Worm (Caenorhabditis elegans) whole organism, L1 larva: ENCODE measurements around the gene F44F4.9.
A peak's percentile ranks its signal among the peaks of the same experiment; 100 is the strongest.

Experiments used
- F16B12.6 ChIP-seq: fragments of 150-350 bp; optimal IDR thresholded peaks from 2 replicates; lab custom pipeline; 2014; ENCODE audit warnings: missing biosample characterization, missing genetic modification characterization
- aha-1 ChIP-seq: fragments of 150-350 bp; optimal IDR thresholded peaks from 2 replicates; lab custom pipeline; 2014; ENCODE audit warnings: missing biosample characterization, missing genetic modification characterization
- alr-1 ChIP-seq: fragments of 200-800 bp; sonication (Bioruptor generic); optimal IDR thresholded peaks from 2 replicates; lab custom pipeline; 2018; ENCODE audit warnings: borderline replicate concordance, mild to moderate bottlenecking, missing genetic modification characterization, missing compliant biosample characterization
- ama-1 ChIP-seq: fragments of 150-350 bp; optimal IDR thresholded peaks from 2 replicates; lab custom pipeline; 2014
- blmp-1 ChIP-seq: fragments of 150-350 bp; optimal IDR thresholded peaks from 2 replicates; lab custom pipeline; 2014; ENCODE audit warnings: missing biosample characterization, missing genetic modification characterization
- ceh-8 ChIP-seq: fragments of 200-800 bp; sonication (Bioruptor generic); optimal IDR thresholded peaks from 2 replicates; lab custom pipeline; 2018; ENCODE audit warnings: mild to moderate bottlenecking, missing genetic modification characterization, moderate library complexity, missing compliant biosample characterization
- ceh-82 ChIP-seq, 3 experiments: fragments of 150-350 bp in 1 of 3; sonication (generic microtip) in 2 of 3; optimal IDR thresholded peaks; 2 replicates each; lab custom pipeline; 2014 to 2017; ENCODE audit warnings: missing biosample characterization in 3 of 3, missing genetic modification characterization in 3 of 3
- ceh-88 ChIP-seq: fragments of 200-800 bp; sonication (Bioruptor generic); IDR thresholded peaks from 2 replicates; pipeline ENCODE4 v1.3.6; 2022; ENCODE audit warnings: missing genetic modification characterization, missing compliant biosample characterization
- ceh-90 ChIP-seq: sonication (generic microtip); optimal IDR thresholded peaks from 2 replicates; lab custom pipeline; 2016; ENCODE audit warnings: missing genetic modification characterization, missing compliant biosample characterization
- dpl-1 ChIP-seq, 3 experiments: fragments of 150-350 bp in 2 of 3; sonication (generic microtip) in 1 of 3; optimal IDR thresholded peaks; 2 replicates each; lab custom pipeline; 2014 to 2017; ENCODE audit warnings: missing biosample characterization in 3 of 3, missing genetic modification characterization in 3 of 3, missing genetic modification reagents in 3 of 3
- dsc-1 ChIP-seq: sonication (generic microtip); optimal IDR thresholded peaks from 2 replicates; lab custom pipeline; 2016; ENCODE audit warnings: mild to moderate bottlenecking, missing genetic modification characterization, missing compliant biosample characterization
- efl-3 ChIP-seq: fragments of 200-800 bp; sonication (Bioruptor generic); optimal IDR thresholded peaks from 2 replicates; lab custom pipeline; 2018; ENCODE audit warnings: mild to moderate bottlenecking, missing genetic modification characterization, missing compliant biosample characterization
- egl-13 ChIP-seq: sonication (generic microtip); optimal IDR thresholded peaks from 2 replicates; lab custom pipeline; 2016; ENCODE audit warnings: missing genotype, missing genetic modification reagents, missing genetic modification characterization, missing compliant biosample characterization
- elt-2 ChIP-seq: sonication (generic microtip); optimal IDR thresholded peaks from 2 replicates; lab custom pipeline; 2016; ENCODE audit warnings: missing genetic modification characterization, mild to moderate bottlenecking, inconsistent platforms, missing compliant biosample characterization, missing genetic modification reagents
- elt-3 ChIP-seq, 6 experiments: fragments of 150-350 bp in 1 of 6; sonication (generic microtip); optimal IDR thresholded peaks; 2 replicates each; lab custom pipeline; 2017 to 2018; ENCODE audit warnings: missing biosample characterization in 6 of 6, missing genetic modification characterization in 6 of 6, inconsistent platforms in 1 of 6
- ets-5 ChIP-seq: fragments of 200-800 bp; sonication (Bioruptor generic); IDR thresholded peaks from 2 replicates; pipeline ENCODE4 v1.3.6; 2022; ENCODE audit warnings: missing genetic modification characterization, missing compliant biosample characterization
- fkh-10 ChIP-seq: sonication (generic microtip); optimal IDR thresholded peaks from 2 replicates; lab custom pipeline; 2017; ENCODE audit warnings: missing biosample characterization, missing genetic modification reagents, missing genetic modification characterization
- fkh-4 ChIP-seq: sonication (generic microtip); optimal IDR thresholded peaks from 2 replicates; lab custom pipeline; 2016; ENCODE audit warnings: missing compliant biosample characterization, missing genetic modification characterization, borderline replicate concordance
- fos-1 ChIP-seq: fragments of 150-350 bp; optimal IDR thresholded peaks from 2 replicates; lab custom pipeline; 2014; ENCODE audit warnings: missing biosample characterization, missing genetic modification characterization
- hlh-4 ChIP-seq: sonication (generic microtip); optimal IDR thresholded peaks from 2 replicates; lab custom pipeline; 2016; ENCODE audit warnings: mild to moderate bottlenecking, missing genetic modification characterization, missing compliant biosample characterization
- hpl-2 ChIP-seq: fragments of 150-350 bp; optimal IDR thresholded peaks from 2 replicates; lab custom pipeline; 2014; ENCODE audit warnings: missing biosample characterization, missing genetic modification reagents, missing genetic modification characterization
- irx-1 ChIP-seq: sonication (generic microtip); optimal IDR thresholded peaks from 2 replicates; lab custom pipeline; 2016; ENCODE audit warnings: missing genetic modification characterization, missing compliant biosample characterization
- jun-1 ChIP-seq: fragments of 150-350 bp; optimal IDR thresholded peaks from 2 replicates; lab custom pipeline; 2014; ENCODE audit warnings: missing biosample characterization, missing genetic modification reagents, missing genetic modification characterization
- lin-13 ChIP-seq: fragments of 150-350 bp; optimal IDR thresholded peaks from 2 replicates; lab custom pipeline; 2014; ENCODE audit warnings: missing biosample characterization, missing genetic modification reagents, missing genetic modification characterization
- lir-3 ChIP-seq: sonication (generic microtip); optimal IDR thresholded peaks from 2 replicates; lab custom pipeline; 2016; ENCODE audit warnings: mild to moderate bottlenecking, missing genetic modification characterization, moderate library complexity, missing compliant biosample characterization; ENCODE audit not compliant: poor library complexity
- mef-2 ChIP-seq: fragments of 150-350 bp; optimal IDR thresholded peaks from 2 replicates; lab custom pipeline; 2014; ENCODE audit warnings: missing biosample characterization, missing genetic modification characterization
- mep-1 ChIP-seq: fragments of 150-350 bp; optimal IDR thresholded peaks from 2 replicates; lab custom pipeline; 2014; ENCODE audit warnings: missing biosample characterization, missing genetic modification characterization
- nhr-11 ChIP-seq: fragments of 150-350 bp; optimal IDR thresholded peaks from 2 replicates; lab custom pipeline; 2014; ENCODE audit warnings: missing biosample characterization, missing genetic modification characterization
- nhr-20 ChIP-seq: sonication (generic microtip); optimal IDR thresholded peaks from 2 replicates; lab custom pipeline; 2016; ENCODE audit warnings: mild to moderate bottlenecking, missing genetic modification characterization, missing compliant biosample characterization
- nhr-237 ChIP-seq: fragments of 150-350 bp; optimal IDR thresholded peaks from 2 replicates; lab custom pipeline; 2014; ENCODE audit warnings: missing biosample characterization, missing genetic modification characterization
- nhr-28 ChIP-seq: fragments of 150-350 bp; optimal IDR thresholded peaks from 2 replicates; lab custom pipeline; 2014; ENCODE audit warnings: missing biosample characterization, missing genetic modification characterization
- nhr-47 ChIP-seq: sonication (generic microtip); optimal IDR thresholded peaks from 2 replicates; lab custom pipeline; 2016; ENCODE audit warnings: mild to moderate bottlenecking, missing genetic modification characterization, moderate library complexity, missing compliant biosample characterization
- nhr-71 ChIP-seq: sonication (generic microtip); optimal IDR thresholded peaks from 2 replicates; lab custom pipeline; 2016; ENCODE audit warnings: mild to moderate bottlenecking, missing genetic modification characterization, moderate library complexity, missing compliant biosample characterization
- nhr-77 ChIP-seq: fragments of 150-350 bp; optimal IDR thresholded peaks from 2 replicates; lab custom pipeline; 2014; ENCODE audit warnings: missing biosample characterization, missing genetic modification characterization
- nhr-90 ChIP-seq: sonication (generic microtip); optimal IDR thresholded peaks from 2 replicates; lab custom pipeline; 2016; ENCODE audit warnings: mild to moderate bottlenecking, missing genetic modification characterization, missing compliant biosample characterization; ENCODE audit not compliant: poor library complexity
- rnt-1 ChIP-seq: sonication (generic microtip); optimal IDR thresholded peaks from 2 replicates; lab custom pipeline; 2016; ENCODE audit warnings: mild to moderate bottlenecking, missing genetic modification characterization, moderate library complexity, missing compliant biosample characterization
- skn-1 ChIP-seq: fragments of 150-350 bp; optimal IDR thresholded peaks from 2 replicates; lab custom pipeline; 2014; ENCODE audit warnings: missing biosample characterization, missing genetic modification characterization
- snpc-4 ChIP-seq: fragments of 150-350 bp; optimal IDR thresholded peaks from 2 replicates; lab custom pipeline; 2014; ENCODE audit warnings: missing biosample characterization, missing genetic modification characterization
- snu-23 ChIP-seq: sonication (generic microtip); optimal IDR thresholded peaks from 2 replicates; lab custom pipeline; 2016; ENCODE audit warnings: missing genetic modification characterization, missing compliant biosample characterization
- sox-4 ChIP-seq: sonication (generic microtip); optimal IDR thresholded peaks from 2 replicates; lab custom pipeline; 2016; ENCODE audit warnings: missing genetic modification characterization, missing compliant biosample characterization
- sptf-1 ChIP-seq: fragments of 150-350 bp; optimal IDR thresholded peaks from 2 replicates; lab custom pipeline; 2014; ENCODE audit warnings: missing biosample characterization, missing genetic modification characterization
- sup-37 ChIP-seq: fragments of 200-800 bp; sonication (Bioruptor generic); optimal IDR thresholded peaks from 2 replicates; lab custom pipeline; 2018; ENCODE audit warnings: mild to moderate bottlenecking, missing genetic modification characterization, missing compliant biosample characterization
- tbx-2 ChIP-seq: sonication (generic microtip); optimal IDR thresholded peaks from 2 replicates; lab custom pipeline; 2016; ENCODE audit warnings: missing genetic modification characterization, missing compliant biosample characterization
- unc-30 ChIP-seq: sonication (generic microtip); optimal IDR thresholded peaks from 2 replicates; lab custom pipeline; 2017; ENCODE audit warnings: missing biosample characterization, missing genetic modification characterization
- unc-62 ChIP-seq: fragments of 150-350 bp; optimal IDR thresholded peaks from 2 replicates; lab custom pipeline; 2014; ENCODE audit warnings: missing biosample characterization, missing genetic modification reagents, missing genetic modification characterization
- unc-86 ChIP-seq: sonication (generic microtip); optimal IDR thresholded peaks from 2 replicates; lab custom pipeline; 2016; ENCODE audit warnings: missing genetic modification characterization, missing compliant biosample characterization
- unc-98 ChIP-seq: fragments of 200-800 bp; sonication (Bioruptor generic); IDR thresholded peaks from 2 replicates; pipeline ENCODE4 v1.3.6; 2022; ENCODE audit warnings: missing genetic modification characterization, missing compliant biosample characterization
- vab-15 ChIP-seq: sonication (generic microtip); optimal IDR thresholded peaks from 2 replicates; lab custom pipeline; 2017; ENCODE audit warnings: missing genotype, mild to moderate bottlenecking, missing genetic modification characterization, missing compliant biosample characterization
- zag-1 ChIP-seq: fragments of 150-350 bp; optimal IDR thresholded peaks from 2 replicates; lab custom pipeline; 2014; ENCODE audit warnings: missing biosample characterization, missing genetic modification characterization
- ztf-4 ChIP-seq: fragments of 150-350 bp; optimal IDR thresholded peaks from 2 replicates; lab custom pipeline; 2014; ENCODE audit warnings: missing biosample characterization, missing genetic modification characterization

Gene F44F4.9

ce11 chrII:10870698-10871097 lies 44.9 kb downstream of the F44F4.9 start:
- TF ChIP-seq nhr-71 (tag; lab: Kevin White, UChicago), result no peak

- peak; percentile 92 for TF ChIP-seq nhr-11
- TF ChIP-seq unc-30 (tag; lab: Kevin White, UChicago), result peak; percentile 49
- peak; percentile 95 for TF ChIP-seq jun-1 (tag; lab: Kevin White, UChicago)
- TF ChIP-seq sup-37 (GFP tag; lab: Kevin White, UChicago), result peak; percentile 96
- peak; percentile 91 for TF ChIP-seq hpl-2 (GFP tag; lab: Kevin White, UChicago)
- no peak for TF ChIP-seq nhr-28 (tag; lab: Kevin White, UChicago)
- TF ChIP-seq nhr-77 (tag; lab: Kevin White, UChicago), result peak; percentile 90
- peak; percentile 71 for TF ChIP-seq F16B12.6 (tag; lab: Kevin White, UChicago)
- peak; percentile 94 for TF ChIP-seq mep-1 (tag; lab: Kevin White, UChicago)
- TF ChIP-seq vab-15 (tag; lab: Kevin White, UChicago), result peak; percentile 63
- TF ChIP-seq fkh-4 (tag; lab: Kevin White, UChicago), result peak; percentile 85
- TF ChIP-seq zag-1 (tag; lab: Kevin White, UChicago), result peak; percentile 78
- peak; percentile 92 for TF ChIP-seq efl-3 (GFP tag; lab: Kevin White, UChicago)
- peak; percentile 83 to 89 (median 87) for TF ChIP-seq dpl-1 (GFP tag; optimal IDR thresholded peaks at IDR 0.05; lab: Kevin White, UChicago)
- TF ChIP-seq ceh-8 (GFP tag; lab: Kevin White, UChicago), result peak; percentile 94
- TF ChIP-seq hlh-4 (tag; lab: Kevin White, UChicago), result no peak
- TF ChIP-seq elt-3 (tag; optimal IDR thresholded peaks at IDR 0.05; lab: Kevin White, UChicago), result peak in 4 of 6 experiments; percentile 23 to 86 (median 46)
- peak; percentile 85 for TF ChIP-seq aha-1 (tag; lab: Kevin White, UChicago)
- peak; percentile 81 for TF ChIP-seq blmp-1 (tag; lab: Kevin White, UChicago)
- peak; percentile 86 for TF ChIP-seq snpc-4 (tag; lab: Kevin White, UChicago)
- no peak for TF ChIP-seq sptf-1 (tag; lab: Kevin White, UChicago)
- TF ChIP-seq tbx-2 (tag; lab: Kevin White, UChicago), result peak; percentile 97
- peak; percentile 96 for TF ChIP-seq nhr-90 (tag; lab: Kevin White, UChicago)
- peak; percentile 95 for TF ChIP-seq lin-13 (GFP tag; lab: Kevin White, UChicago)
- peak; percentile 87 for TF ChIP-seq elt-2
- TF ChIP-seq lir-3 (tag; lab: Kevin White, UChicago), result peak; percentile 91
- peak; percentile 91 for TF ChIP-seq sox-4 (tag; lab: Kevin White, UChicago)
- peak; percentile 98 for TF ChIP-seq rnt-1
- TF ChIP-seq ceh-82 (tag; optimal IDR thresholded peaks at IDR 0.05; lab: Kevin White, UChicago), result peak; percentile 96 to 99 (median 98)
- TF ChIP-seq ztf-4 (tag; lab: Kevin White, UChicago), result peak; percentile 96
- TF ChIP-seq unc-86 (tag; lab: Kevin White, UChicago), result peak; percentile 98
- TF ChIP-seq ceh-90 (tag; lab: Kevin White, UChicago), result peak; percentile 76
- peak; percentile 92 for TF ChIP-seq ceh-88 (GFP tag; lab: Robert Waterston, UW)
- TF ChIP-seq nhr-20, result peak; percentile 98
- peak; percentile 96 for TF ChIP-seq skn-1 (tag; lab: Kevin White, UChicago)
- TF ChIP-seq nhr-71 (tag; lab: Kevin White, UChicago), result peak; percentile 99
- TF ChIP-seq fkh-10, result peak; percentile 95
- peak; percentile 78 for TF ChIP-seq unc-62 (GFP tag; lab: Kevin White, UChicago)
- peak; percentile 96 for TF ChIP-seq egl-13
- no peak for TF ChIP-seq alr-1
- peak; percentile 98 for TF ChIP-seq nhr-47
- TF ChIP-seq snu-23 (GFP tag; lab: Kevin White, UChicago), result peak; percentile 98
- peak; percentile 76 for TF ChIP-seq nhr-237 (tag; lab: Kevin White, UChicago)
- peak; percentile 78 for TF ChIP-seq ama-1 (lab: Kevin White, UChicago)
- peak; percentile 97 for TF ChIP-seq irx-1
- peak; percentile 24 for TF ChIP-seq mef-2 (tag; lab: Kevin White, UChicago)
- TF ChIP-seq ets-5 (GFP tag; lab: Robert Waterston, UW), result no peak
- peak; percentile 98 for TF ChIP-seq dsc-1 (tag; lab: Kevin White, UChicago)
- TF ChIP-seq unc-98 (GFP tag; lab: Robert Waterston, UW), result peak; percentile 67; the same call in 1 of the 2 replicates
- peak; percentile 93 for TF ChIP-seq fos-1 (tag; lab: Kevin White, UChicago)
Measured at ce11 chrII:10868670-10869246, 46.9 kb downstream of the F44F4.9 start, which contains the start of the genes gmps-1 and cap-2. Gene gmps-1, minus strand, starts transcription at chrII:10868720. Gene cap-2, plus strand, starts transcription at chrII:10869196.
